Worm (Caenorhabditis elegans) whole organism, young adult: Measurements from ENCODE around the gene orai-1.

Experiments
- D2030.7 ChIP-seq: fragments of 200-800 bp; sonication (Bioruptor generic); IDR thresholded peaks from 2 replicates; pipeline ENCODE4 v1.3.6; 2022; ENCODE audit warnings: missing genetic modification reagents, missing genetic modification characterization, missing compliant biosample characterization
- F23B12.7 ChIP-seq: sonication (generic microtip); optimal IDR thresholded peaks from 2 replicates; lab custom pipeline; 2017; ENCODE audit warnings: missing genetic modification characterization, mild to moderate bottlenecking, missing compliant biosample characterization, antibody characterized with exemption, moderate library complexity; ENCODE audit not compliant: insufficient read depth
- F37B4.10 ChIP-seq: fragments of 200-800 bp; sonication (Bioruptor generic); IDR thresholded peaks from 2 replicates; pipeline ENCODE4 v1.3.6; 2022; ENCODE audit warnings: missing genetic modification characterization, missing compliant biosample characterization
- F49E8.2 ChIP-seq: sonication (generic microtip); optimal IDR thresholded peaks from 3 replicates; lab custom pipeline; 2017; ENCODE audit warnings: missing genetic modification characterization, mild to moderate bottlenecking, missing compliant biosample characterization, antibody characterized with exemption, moderate library complexity; ENCODE audit not compliant: insufficient read depth
- K11D2.4 ChIP-seq: fragments of 200-800 bp; sonication (Bioruptor generic); IDR thresholded peaks from 2 replicates; pipeline ENCODE4 v1.3.6; 2022; ENCODE audit warnings: missing genetic modification reagents, missing genetic modification characterization, missing compliant biosample characterization
- Y53F4B.3 ChIP-seq: fragments of 200-800 bp; sonication (Bioruptor generic); IDR thresholded peaks from 2 replicates; pipeline ENCODE4 v1.3.6; 2022; ENCODE audit warnings: missing genetic modification reagents, missing genetic modification characterization, missing compliant biosample characterization
- ama-1 ChIP-seq, 3 experiments: fragments of 150-350 bp in 1 of 3; sonication (generic microtip) in 2 of 3; optimal IDR thresholded peaks; 2 replicates each; lab custom pipeline; 2014 to 2018; ENCODE audit warnings: missing biosample characterization in 2 of 3, missing genetic modification characterization in 2 of 3, missing genetic modification reagents in 2 of 3
- aptf-3 ChIP-seq: fragments of 200-800 bp; sonication (Bioruptor generic); IDR thresholded peaks from 2 replicates; pipeline ENCODE4 v1.3.6; 2022; ENCODE audit warnings: missing genetic modification characterization, missing compliant biosample characterization
- atf-7 ChIP-seq: sonication (generic microtip); optimal IDR thresholded peaks from 2 replicates; lab custom pipeline; 2017; ENCODE audit warnings: mild to moderate bottlenecking, missing genetic modification characterization, missing compliant biosample characterization
- athp-1 ChIP-seq: sonication (generic microtip); optimal IDR thresholded peaks from 2 replicates; lab custom pipeline; 2017; ENCODE audit warnings: mild to moderate bottlenecking, missing genetic modification characterization, missing compliant biosample characterization
- attf-6 ChIP-seq: fragments of 200-800 bp; sonication (Bioruptor generic); IDR thresholded peaks from 2 replicates; pipeline ENCODE4 v1.3.6; 2022; ENCODE audit warnings: missing genetic modification reagents, missing genetic modification characterization, missing compliant biosample characterization
- bed-1 ChIP-seq: fragments of 200-800 bp; sonication (Bioruptor generic); IDR thresholded peaks from 2 replicates; pipeline ENCODE4 v1.3.6; 2022; ENCODE audit warnings: missing genetic modification reagents, missing genetic modification characterization, missing compliant biosample characterization
- ccch-3 ChIP-seq: fragments of 200-800 bp; sonication (Bioruptor generic); optimal IDR thresholded peaks from 2 replicates; lab custom pipeline; 2018; ENCODE audit warnings: mild to moderate bottlenecking, missing genetic modification characterization, missing compliant biosample characterization
- ceh-40 ChIP-seq: fragments of 200-800 bp; sonication (Bioruptor generic); IDR thresholded peaks from 2 replicates; pipeline ENCODE4 v1.3.6; 2022; ENCODE audit warnings: missing genetic modification characterization, missing compliant biosample characterization
- ceh-58 ChIP-seq: fragments of 200-800 bp; sonication (Bioruptor generic); IDR thresholded peaks from 2 replicates; pipeline ENCODE4 v1.3.6; 2022; ENCODE audit warnings: missing genetic modification characterization, missing compliant biosample characterization
- die-1 ChIP-seq: sonication (generic microtip); optimal IDR thresholded peaks from 2 replicates; lab custom pipeline; 2016; ENCODE audit warnings: missing genotype, mild to moderate bottlenecking, missing genetic modification characterization, missing compliant biosample characterization
- efl-1 ChIP-seq: fragments of 150-350 bp; optimal IDR thresholded peaks from 2 replicates; lab custom pipeline; 2014; ENCODE audit warnings: missing biosample characterization, missing genetic modification reagents, missing genetic modification characterization
- egl-18 ChIP-seq: fragments of 200-800 bp; sonication (Bioruptor generic); IDR thresholded peaks from 2 replicates; pipeline ENCODE4 v1.3.6; 2022; ENCODE audit warnings: missing genetic modification reagents, missing genetic modification characterization, missing compliant biosample characterization
- egl-44 ChIP-seq: fragments of 200-800 bp; sonication (Bioruptor generic); IDR thresholded peaks from 2 replicates; pipeline ENCODE4 v1.3.6; 2022; ENCODE audit warnings: missing genetic modification reagents, missing genetic modification characterization, missing compliant biosample characterization
- ekl-4 ChIP-seq: fragments of 200-800 bp; sonication (Bioruptor generic); IDR thresholded peaks from 2 replicates; pipeline ENCODE4 v1.3.6; 2022; ENCODE audit warnings: missing genetic modification reagents, missing genetic modification characterization, missing compliant biosample characterization
- fkh-3 ChIP-seq: sonication (generic microtip); optimal IDR thresholded peaks from 2 replicates; lab custom pipeline; 2016; ENCODE audit warnings: mild to moderate bottlenecking, missing genetic modification characterization, missing compliant biosample characterization
- hlh-12 ChIP-seq: sonication (generic microtip); optimal IDR thresholded peaks from 2 replicates; lab custom pipeline; 2016; ENCODE audit warnings: missing genetic modification characterization, missing compliant biosample characterization
- hlh-26 ChIP-seq: fragments of 200-800 bp; sonication (Bioruptor generic); conservative IDR thresholded peaks from 2 replicates; pipeline ENCODE4 v1.3.6; 2022; ENCODE audit warnings: missing genetic modification reagents, missing genetic modification characterization, missing compliant biosample characterization
- hmg-1.2 ChIP-seq: fragments of 200-800 bp; sonication (Bioruptor generic); IDR thresholded peaks from 2 replicates; pipeline ENCODE4 v1.3.6; 2022; ENCODE audit warnings: missing genetic modification reagents, missing genetic modification characterization, missing compliant biosample characterization
- hsf-1 ChIP-seq: fragments of 200-800 bp; sonication (Bioruptor generic); IDR thresholded peaks from 2 replicates; pipeline ENCODE4 v1.3.6; 2022; ENCODE audit warnings: missing genetic modification reagents, missing genetic modification characterization, missing compliant biosample characterization
- let-607 ChIP-seq, 2 experiments: fragments of 200-800 bp in 1 of 2; sonication (Bioruptor generic) in 1 of 2; sonication (generic microtip) in 1 of 2; optimal IDR thresholded peaks; 2 replicates each; lab custom pipeline; 2016 to 2018; ENCODE audit warnings: mild to moderate bottlenecking in 2 of 2, missing compliant biosample characterization in 2 of 2, missing genetic modification characterization in 2 of 2, moderate library complexity in 2 of 2, missing genotype in 1 of 2
- lsy-27 ChIP-seq: sonication (generic microtip); optimal IDR thresholded peaks from 2 replicates; lab custom pipeline; 2017; ENCODE audit warnings: missing genetic modification characterization, mild to moderate bottlenecking, missing compliant biosample characterization, antibody characterized with exemption, missing genotype, borderline replicate concordance; ENCODE audit not compliant: insufficient read depth
- madf-10 ChIP-seq: sonication (generic microtip); optimal IDR thresholded peaks from 2 replicates; lab custom pipeline; 2016; ENCODE audit warnings: mild to moderate bottlenecking, missing genetic modification characterization, missing compliant biosample characterization
- madf-3 ChIP-seq: fragments of 200-800 bp; sonication (Bioruptor generic); IDR thresholded peaks from 2 replicates; pipeline ENCODE4 v1.3.6; 2022; ENCODE audit warnings: missing genetic modification reagents, missing genetic modification characterization, missing compliant biosample characterization
- mel-28 ChIP-seq: sonication (generic microtip); optimal IDR thresholded peaks from 2 replicates; lab custom pipeline; 2016; ENCODE audit warnings: borderline replicate concordance, mild to moderate bottlenecking, missing genetic modification characterization, missing compliant biosample characterization
- mes-4 ChIP-seq: sonication (generic microtip); optimal IDR thresholded peaks from 2 replicates; lab custom pipeline; 2016; ENCODE audit warnings: missing genotype, missing genetic modification characterization, missing compliant biosample characterization
- nfyb-1 ChIP-seq: fragments of 200-800 bp; sonication (Bioruptor generic); IDR thresholded peaks from 2 replicates; pipeline ENCODE4 v1.3.6; 2022; ENCODE audit warnings: missing genetic modification reagents, missing genetic modification characterization, missing compliant biosample characterization
- nhr-179 ChIP-seq: sonication (generic microtip); optimal IDR thresholded peaks from 2 replicates; lab custom pipeline; 2016; ENCODE audit warnings: mild to moderate bottlenecking, missing genetic modification characterization, missing compliant biosample characterization
- nhr-80 ChIP-seq: sonication (generic microtip); optimal IDR thresholded peaks from 2 replicates; lab custom pipeline; 2016; ENCODE audit warnings: missing genetic modification characterization, missing compliant biosample characterization
- repo-1 ChIP-seq: sonication (generic microtip); optimal IDR thresholded peaks from 2 replicates; lab custom pipeline; 2017; ENCODE audit warnings: mild to moderate bottlenecking, missing genetic modification characterization, missing compliant biosample characterization
- snpc-1.3 ChIP-seq: sonication (generic microtip); optimal IDR thresholded peaks from 2 replicates; lab custom pipeline; 2017; ENCODE audit warnings: missing genetic modification characterization, mild to moderate bottlenecking, missing compliant biosample characterization, antibody characterized with exemption, moderate library complexity, missing genotype, missing genetic modification reagents; ENCODE audit not compliant: insufficient read depth
- sptf-2 ChIP-seq: fragments of 200-800 bp; sonication (Bioruptor generic); optimal IDR thresholded peaks from 2 replicates; lab custom pipeline; 2018; ENCODE audit warnings: mild to moderate bottlenecking, missing genetic modification characterization, missing compliant biosample characterization
- tbx-9 ChIP-seq: sonication (generic microtip); optimal IDR thresholded peaks from 2 replicates; lab custom pipeline; 2016; ENCODE audit warnings: borderline replicate concordance, missing genetic modification characterization, inconsistent platforms, missing compliant biosample characterization
- unc-130 ChIP-seq: sonication (generic microtip); optimal IDR thresholded peaks from 2 replicates; lab custom pipeline; 2016; ENCODE audit warnings: missing genetic modification reagents, missing genetic modification characterization, missing compliant biosample characterization
- unc-62 ChIP-seq: fragments of 150-350 bp; optimal IDR thresholded peaks from 2 replicates; lab custom pipeline; 2014; ENCODE audit warnings: missing biosample characterization, missing genetic modification reagents, missing genetic modification characterization
- xnd-1 ChIP-seq: sonication (generic microtip); optimal IDR thresholded peaks from 2 replicates; lab custom pipeline; 2016; ENCODE audit warnings: missing genotype, missing genetic modification reagents, missing genetic modification characterization, missing compliant biosample characterization

Gene orai-1

DNA sequence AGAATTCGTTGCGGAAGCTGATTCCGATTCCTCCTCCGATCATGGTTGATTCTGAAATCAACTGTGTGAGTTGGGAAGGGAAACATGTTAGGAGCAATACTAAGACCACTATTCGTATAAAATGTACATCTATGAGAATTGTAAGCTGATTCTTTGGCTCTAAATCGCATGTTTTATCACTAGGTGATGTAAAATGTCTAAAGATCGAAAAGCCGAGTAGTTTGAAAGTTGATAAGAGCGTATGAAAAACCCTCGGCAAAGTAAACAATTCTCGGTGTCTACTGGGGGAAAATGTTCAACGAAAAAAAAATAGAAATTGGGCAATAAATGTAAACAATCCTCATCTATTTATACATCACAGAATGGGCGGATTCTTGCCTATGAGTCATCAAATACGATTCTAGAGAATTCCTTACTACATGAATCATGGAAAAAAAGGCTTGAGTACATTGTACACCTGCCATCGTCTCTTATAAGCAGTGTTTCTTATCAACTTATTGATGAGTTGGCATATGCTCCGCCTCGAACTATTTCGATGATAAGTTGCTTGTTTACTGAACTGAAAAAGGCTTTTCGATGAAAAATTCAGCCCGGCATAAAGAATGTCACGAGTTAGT lies 46.1 kb upstream of the orai-1 start, which contains the start of gene lec-6 (continued):
- TF ChIP-seq madf-10 = no peak
- no peak for TF ChIP-seq F49E8.2 (tag; lab: Kevin White, UChicago)
- TF ChIP-seq nhr-80 (tag; lab: Kevin White, UChicago) = peak; percentile 93
- TF ChIP-seq atf-7 (tag; lab: Kevin White, UChicago) = peak; percentile 27
- TF ChIP-seq egl-44 (GFP tag; lab: Robert Waterston, UW) = no peak
- TF ChIP-seq hsf-1 (GFP tag; lab: Robert Waterston, UW) = 0 out of 2 replicates have a peak, but pooled peaks have one; percentile 8
- no peak for TF ChIP-seq hlh-12 (tag; lab: Kevin White, UChicago)
- no peak for TF ChIP-seq ccch-3 (GFP tag; lab: Kevin White, UChicago)
- no peak for TF ChIP-seq nhr-179 (tag; lab: Kevin White, UChicago)

DNA sequence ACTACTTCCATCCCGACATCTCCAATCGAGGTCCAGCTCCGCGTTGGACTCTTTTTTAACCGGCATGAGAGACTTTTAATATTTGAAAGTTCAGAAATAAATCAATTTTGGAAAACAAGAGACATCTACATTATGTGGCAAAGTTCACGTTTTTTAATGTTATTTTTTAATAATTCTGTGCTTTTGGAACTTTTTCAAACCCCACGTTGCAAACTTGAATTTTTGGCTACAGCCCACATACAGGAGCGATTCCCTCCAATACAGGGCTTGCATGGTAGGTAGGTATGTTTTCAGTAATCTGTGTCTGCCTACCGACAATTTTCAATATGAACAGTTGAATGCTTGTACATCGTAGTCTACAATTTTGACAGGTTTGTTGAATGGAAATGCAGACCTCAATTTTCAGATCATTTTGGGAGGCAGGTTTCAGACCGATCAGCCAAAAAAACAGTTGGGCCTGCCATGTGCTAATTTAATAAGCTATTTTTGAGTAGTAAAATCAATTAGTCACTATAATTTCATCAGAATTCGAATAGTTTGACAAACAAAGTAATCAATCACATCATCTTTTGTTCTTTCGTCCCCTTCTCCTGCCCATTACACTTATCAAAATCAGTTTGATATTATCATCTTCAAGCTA lies 41.0 kb upstream of the orai-1 start, which contains the start of the genes Y55B1AR.4 and ttr-7:
Gene Y55B1AR.4 (minus strand): TSS at position 101 of the 640 bp plus-strand sequence.
Gene ttr-7 (plus strand): TSS at position 590 of the 640 bp plus-strand sequence.
- TF ChIP-seq madf-3 (GFP tag; lab: Robert Waterston, UW) (no peak), hmg-1.2 (GFP tag; lab: Robert Waterston, UW) (no peak), sptf-2 (GFP tag; lab: Kevin White, UChicago) (no peak), mel-28 (tag; lab: Kevin White, UChicago) (no peak), mes-4 (tag; lab: Kevin White, UChicago) (no peak), ekl-4 (no peak), ama-1 (optimal IDR thresholded peaks at IDR 0.05; lab: Kevin White, UChicago) (no peak), ama-1 (GFP tag; optimal IDR thresholded peaks at IDR 0.05; lab: Kevin White, UChicago) (no peak), hlh-12 (tag; lab: Kevin White, UChicago) (no peak), let-607 (tag; optimal IDR thresholded peaks at IDR 0.05; lab: Kevin White, UChicago) (no peak), repo-1 (tag; lab: Kevin White, UChicago) (no peak), athp-1 (tag; lab: Kevin White, UChicago) (no peak), aptf-3 (GFP tag; lab: Robert Waterston, UW) (no peak), fkh-3 (tag; lab: Kevin White, UChicago) (no peak), die-1 (tag; lab: Kevin White, UChicago) (no peak), K11D2.4 (GFP tag; lab: Robert Waterston, UW) (no peak), tbx-9 (tag; lab: Kevin White, UChicago) (no peak), efl-1 (GFP tag; lab: Kevin White, UChicago) (no peak), xnd-1 (no peak), unc-62 (GFP tag; lab: Kevin White, UChicago) (no peak)

DNA sequence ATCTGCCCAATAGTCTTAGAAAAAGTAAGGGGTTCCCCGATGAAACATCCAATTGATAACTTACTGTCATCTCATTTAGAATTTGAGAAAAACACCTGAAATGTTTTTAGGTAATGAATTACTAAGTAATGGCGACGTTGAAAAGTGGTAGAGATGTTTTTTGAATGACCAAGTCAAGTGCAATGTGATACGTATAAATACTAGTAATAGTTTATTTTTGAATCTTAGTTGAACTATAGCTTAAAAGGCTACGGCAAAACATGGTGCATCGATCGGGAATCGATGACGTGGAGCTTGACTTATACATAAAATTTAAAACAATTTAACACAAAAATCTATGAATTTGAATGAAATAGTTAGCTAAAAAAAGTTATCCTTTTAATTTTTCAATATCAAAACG lies 37.0 kb upstream of the orai-1 start, which contains the start of gene best-17:
Gene best-17 (minus strand): TSS at position 101 of the 400 bp plus-strand sequence.
- TF ChIP-seq F37B4.10 = no peak
- no peak for TF ChIP-seq snpc-1.3 (tag; lab: Kevin White, UChicago)
- TF ChIP-seq nfyb-1 (GFP tag; lab: Robert Waterston, UW) = no peak
- no peak for TF ChIP-seq bed-1
- no peak for TF ChIP-seq Y53F4B.3 (GFP tag; lab: Robert Waterston, UW)
- TF ChIP-seq unc-130 (GFP tag; lab: Kevin White, UChicago) = no peak
- TF ChIP-seq ceh-40 (GFP tag; lab: Robert Waterston, UW) = no peak
- TF ChIP-seq repo-1 (tag; lab: Kevin White, UChicago) = no peak
- TF ChIP-seq attf-6 (GFP tag; lab: Robert Waterston, UW) = no peak
- no peak for TF ChIP-seq nhr-179 (tag; lab: Kevin White, UChicago)
- TF ChIP-seq lsy-27 = no peak
- TF ChIP-seq egl-18 (GFP tag; lab: Robert Waterston, UW) = no peak
- no peak for TF ChIP-seq D2030.7
- TF ChIP-seq hlh-26 (GFP tag; lab: Robert Waterston, UW) = no peak
- no peak for TF ChIP-seq ceh-58 (GFP tag; lab: Robert Waterston, UW)
- no peak for TF ChIP-seq F23B12.7
